Worm (Caenorhabditis elegans) whole organism, mixed stage, embryonic: ENCODE results near the gene B0395.3.
A peak's percentile ranks its signal among the peaks of the same experiment; 100 is the strongest.

Source experiments
- nhr-237 ChIP-seq: fragments of 150-350 bp; optimal IDR thresholded peaks from 2 replicates; lab custom pipeline; 2014; ENCODE audit warnings: missing biosample characterization, missing genetic modification characterization
- sptf-1 ChIP-seq: sonication (generic microtip); optimal IDR thresholded peaks from 2 replicates; lab custom pipeline; 2017; ENCODE audit warnings: mild to moderate bottlenecking, missing genetic modification characterization, moderate library complexity, missing compliant biosample characterization

- TF ChIP-seq nhr-237 (tag; lab: Kevin White, UChicago) (peak; percentile 98), sptf-1 (tag; lab: Kevin White, UChicago) (peak; percentile 63)
Measured at ce11 chrX:16056404-16056803, 16.3 kb upstream of the B0395.3 start.
